Fruit fly (Drosophila melanogaster) whole organism, embryonic: Measurements from ENCODE around the gene Or9a.

Experiments
- Abd-B ChIP-seq: fragments of 200-800 bp; sonication (Bioruptor generic); optimal IDR thresholded peaks from 2 replicates; lab custom pipeline; 2018; ENCODE audit warnings: missing biosample characterization, mild to moderate bottlenecking, missing genetic modification characterization, moderate library complexity
- Antp ChIP-seq: fragments of 200-800 bp; sonication (Bioruptor generic); optimal IDR thresholded peaks from 3 replicates; lab custom pipeline; 2016; ENCODE audit warnings: missing biosample characterization, missing genetic modification characterization
- Asciz ChIP-seq: fragments of 200-800 bp; sonication (Bioruptor generic); optimal IDR thresholded peaks from 2 replicates; lab custom pipeline; 2017; ENCODE audit warnings: missing biosample characterization, mild to moderate bottlenecking, missing genetic modification characterization, missing genetic modification reagents
- CG10147 ChIP-seq: fragments of 200-800 bp; sonication (Bioruptor generic); optimal IDR thresholded peaks from 2 replicates; lab custom pipeline; 2019; ENCODE audit warnings: missing biosample characterization, mild to moderate bottlenecking, missing genetic modification characterization, moderate library complexity
- CG10321 ChIP-seq: fragments of 200-800 bp; sonication (Bioruptor generic); IDR thresholded peaks from 2 replicates; pipeline ENCODE4 v1.3.6; 2022; ENCODE audit warnings: missing biosample characterization, missing genetic modification characterization
- CG10462 ChIP-seq: fragments of 200-800 bp; sonication (Bioruptor generic); optimal IDR thresholded peaks from 2 replicates; lab custom pipeline; 2016; ENCODE audit warnings: missing biosample characterization, missing genetic modification characterization
- CG10654 ChIP-seq: fragments of 200-800 bp; sonication (Bioruptor generic); optimal IDR thresholded peaks from 2 replicates; lab custom pipeline; 2016; ENCODE audit warnings: missing biosample characterization, missing genetic modification characterization
- CG10979 ChIP-seq: fragments of 200-800 bp; sonication (Bioruptor generic); optimal IDR thresholded peaks from 2 replicates; lab custom pipeline; 2018; ENCODE audit warnings: missing biosample characterization, mild to moderate bottlenecking, missing genetic modification characterization, moderate library complexity
- CG11247 ChIP-seq: fragments of 200-800 bp; sonication (Bioruptor generic); IDR thresholded peaks from 2 replicates; pipeline ENCODE4 v1.3.6; 2022; ENCODE audit warnings: missing biosample characterization, missing genetic modification characterization
- CG12299 ChIP-seq: fragments of 200-800 bp; sonication (Bioruptor generic); optimal IDR thresholded peaks from 2 replicates; lab custom pipeline; 2018; ENCODE audit warnings: missing biosample characterization, mild to moderate bottlenecking, missing genetic modification characterization
- CG13287 ChIP-seq: fragments of 200-800 bp; sonication (Bioruptor generic); IDR thresholded peaks from 2 replicates; pipeline ENCODE4 v1.3.6; 2022; ENCODE audit warnings: missing biosample characterization, missing genetic modification characterization; ENCODE audit not compliant: partially characterized antibody
- CG14441 ChIP-seq: fragments of 200-800 bp; sonication (Bioruptor generic); IDR thresholded peaks from 2 replicates; pipeline ENCODE4 v1.3.6; 2022; ENCODE audit warnings: missing biosample characterization, missing genetic modification characterization
- CG14965 ChIP-seq: fragments of 200-800 bp; sonication (Bioruptor generic); optimal IDR thresholded peaks from 2 replicates; lab custom pipeline; 2016; ENCODE audit warnings: missing biosample characterization, missing genetic modification characterization, borderline replicate concordance
- CG16813 ChIP-seq: fragments of 200-800 bp; sonication (Bioruptor generic); IDR thresholded peaks from 3 replicates; pipeline ENCODE4 v1.3.6; 2022; ENCODE audit warnings: missing biosample characterization, missing genetic modification characterization; ENCODE audit not compliant: partially characterized antibody
- CG16863 ChIP-seq: fragments of 200-800 bp; sonication (Bioruptor generic); optimal IDR thresholded peaks from 3 replicates; lab custom pipeline; 2016; ENCODE audit warnings: missing biosample characterization, missing genetic modification characterization
- CG17912 ChIP-seq: fragments of 200-800 bp; sonication (Bioruptor generic); optimal IDR thresholded peaks from 2 replicates; lab custom pipeline; 2018; ENCODE audit warnings: missing biosample characterization, mild to moderate bottlenecking, missing genetic modification characterization
- CG18599 ChIP-seq: fragments of 200-800 bp; sonication (Bioruptor generic); optimal IDR thresholded peaks from 3 replicates; lab custom pipeline; 2017; ENCODE audit warnings: missing biosample characterization, missing genetic modification characterization, mild to moderate bottlenecking, moderate library complexity, missing genetic modification reagents
- CG2199 ChIP-seq: fragments of 200-800 bp; sonication (Bioruptor generic); IDR thresholded peaks from 3 replicates; pipeline ENCODE4 v1.3.6; 2022; ENCODE audit warnings: missing biosample characterization, missing genetic modification characterization
- CG32767 ChIP-seq: fragments of 200-800 bp; sonication (Bioruptor generic); IDR thresholded peaks from 2 replicates; pipeline ENCODE4 v1.3.6; 2022; ENCODE audit warnings: missing biosample characterization, missing genetic modification characterization
- CG4730 ChIP-seq: fragments of 200-800 bp; sonication (Bioruptor generic); IDR thresholded peaks from 2 replicates; pipeline ENCODE4 v1.3.6; 2022; ENCODE audit warnings: missing biosample characterization, missing genetic modification characterization
- CG6765 ChIP-seq: fragments of 200-800 bp; sonication (Bioruptor generic); optimal IDR thresholded peaks from 3 replicates; lab custom pipeline; 2017; ENCODE audit warnings: missing biosample characterization, mild to moderate bottlenecking, missing genetic modification characterization
- CG8290 ChIP-seq, 3 experiments: fragments of 200-800 bp; sonication (Bioruptor generic); optimal IDR thresholded peaks; 2 replicates each; lab custom pipeline; 2016 to 2019; ENCODE audit warnings: missing biosample characterization in 3 of 3, missing genetic modification characterization in 3 of 3, mild to moderate bottlenecking in 2 of 3, moderate library complexity in 1 of 3
- Chrac-16 ChIP-seq: fragments of 200-800 bp; sonication (Bioruptor generic); optimal IDR thresholded peaks from 3 replicates; lab custom pipeline; 2016; ENCODE audit warnings: missing biosample characterization, missing genetic modification characterization
- Hmr ChIP-seq: fragments of 200-800 bp; sonication (Bioruptor generic); optimal IDR thresholded peaks from 3 replicates; lab custom pipeline; 2017; ENCODE audit warnings: mild to moderate bottlenecking, missing biosample characterization, missing genetic modification reagents, missing genetic modification characterization
- Hsf ChIP-seq: fragments of 200-800 bp; sonication (Bioruptor generic); optimal IDR thresholded peaks from 3 replicates; lab custom pipeline; 2016; ENCODE audit warnings: missing biosample characterization, missing genetic modification characterization
- Mes4 ChIP-seq: fragments of 200-800 bp; sonication (Bioruptor generic); optimal IDR thresholded peaks from 2 replicates; lab custom pipeline; 2016; ENCODE audit warnings: missing biosample characterization, missing genetic modification characterization
- Sin3A ChIP-seq: fragments of >200 bp; optimal IDR thresholded peaks from 2 replicates; lab custom pipeline; 2018
- Sry-δ ChIP-seq: fragments of 200-800 bp; sonication (Bioruptor generic); optimal IDR thresholded peaks from 2 replicates; lab custom pipeline; 2016; ENCODE audit warnings: missing biosample characterization, missing genetic modification characterization
- Trl ChIP-seq, 3 experiments: fragments of >200 bp in 2 of 3; fragments of 200-800 bp in 1 of 3; sonication (Bioruptor generic) in 1 of 3; optimal IDR thresholded peaks; 2 replicates in 1 of 3; 3 replicates in 2 of 3; lab custom pipeline; 2016 to 2017; ENCODE audit warnings: missing biosample characterization in 1 of 3, missing genetic modification characterization in 1 of 3
- br ChIP-seq: fragments of >200 bp; optimal IDR thresholded peaks from 2 replicates; lab custom pipeline; 2017
- cas ChIP-seq: fragments of 200-800 bp; sonication (Bioruptor generic); IDR thresholded peaks from 2 replicates; pipeline ENCODE4 v1.3.6; 2022; ENCODE audit warnings: missing biosample characterization, missing genetic modification characterization
- chn ChIP-seq: fragments of 200-800 bp; sonication (Bioruptor generic); optimal IDR thresholded peaks from 2 replicates; lab custom pipeline; 2016; ENCODE audit warnings: missing biosample characterization, missing genetic modification characterization
- dysf ChIP-seq: fragments of 200-800 bp; sonication (Bioruptor generic); IDR thresholded peaks from 3 replicates; pipeline ENCODE4 v1.3.6; 2022; ENCODE audit warnings: missing biosample characterization, missing genetic modification characterization
- emc ChIP-seq: fragments of 200-800 bp; sonication (Bioruptor generic); optimal IDR thresholded peaks from 2 replicates; lab custom pipeline; 2016; ENCODE audit warnings: missing biosample characterization, missing genetic modification characterization
- esg ChIP-seq: fragments of 200-800 bp; sonication (Bioruptor generic); conservative IDR thresholded peaks from 2 replicates; pipeline ENCODE4 v1.3.6; 2022; ENCODE audit warnings: missing biosample characterization, missing genetic modification characterization
- fd102C ChIP-seq: fragments of 200-800 bp; sonication (Bioruptor generic); optimal IDR thresholded peaks from 2 replicates; lab custom pipeline; 2018; ENCODE audit warnings: missing biosample characterization, mild to moderate bottlenecking, missing genetic modification characterization, moderate library complexity
- gce ChIP-seq: fragments of 200-800 bp; sonication (Bioruptor generic); IDR thresholded peaks from 3 replicates; pipeline ENCODE4 v1.3.6; 2022; ENCODE audit warnings: missing biosample characterization, missing genetic modification characterization
- gsb-n ChIP-seq: fragments of 200-800 bp; sonication (Bioruptor generic); optimal IDR thresholded peaks from 3 replicates; lab custom pipeline; 2018; ENCODE audit warnings: missing biosample characterization, mild to moderate bottlenecking, missing genetic modification characterization
- her ChIP-seq: fragments of 200-800 bp; sonication (Bioruptor generic); optimal IDR thresholded peaks from 2 replicates; lab custom pipeline; 2016; ENCODE audit warnings: missing biosample characterization, missing genetic modification characterization
- hkb ChIP-seq, 2 experiments: fragments of 200-800 bp in 1 of 2; fragments of >200 bp in 1 of 2; sonication (Bioruptor generic) in 1 of 2; IDR thresholded peaks in 1 of 2; optimal IDR thresholded peaks in 1 of 2; 2 replicates each; pipeline versions ENCODE4 v1.3.6 to Lab custom; 2017 to 2022; ENCODE audit warnings: missing biosample characterization in 1 of 2, missing genetic modification characterization in 1 of 2
- inv ChIP-seq: fragments of 200-800 bp; sonication (Bioruptor generic); IDR thresholded peaks from 2 replicates; pipeline ENCODE4 v1.3.6; 2022; ENCODE audit warnings: missing biosample characterization, missing genetic modification characterization; ENCODE audit not compliant: partially characterized antibody
- jing ChIP-seq: fragments of 200-800 bp; sonication (Bioruptor generic); optimal IDR thresholded peaks from 2 replicates; lab custom pipeline; 2018; ENCODE audit warnings: missing biosample characterization, mild to moderate bottlenecking, missing genetic modification characterization
- jumu ChIP-seq: fragments of 200-800 bp; sonication (Bioruptor generic); optimal IDR thresholded peaks from 3 replicates; lab custom pipeline; 2016; ENCODE audit warnings: missing biosample characterization, missing genetic modification characterization
- lbe ChIP-seq: fragments of 200-800 bp; sonication (Bioruptor generic); optimal IDR thresholded peaks from 2 replicates; lab custom pipeline; 2016; ENCODE audit warnings: missing biosample characterization, mild to moderate bottlenecking, missing genetic modification characterization
- p53 ChIP-seq: fragments of 200-800 bp; sonication (Bioruptor generic); optimal IDR thresholded peaks from 2 replicates; lab custom pipeline; 2016; ENCODE audit warnings: missing biosample characterization, missing genetic modification characterization
- peb ChIP-seq: fragments of 200-800 bp; sonication (Bioruptor generic); IDR thresholded peaks from 2 replicates; pipeline ENCODE4 v1.3.6; 2022; ENCODE audit warnings: missing biosample characterization, missing genetic modification characterization
- sr ChIP-seq: fragments of 200-800 bp; sonication (Bioruptor generic); IDR thresholded peaks from 3 replicates; pipeline ENCODE4 v1.3.6; 2022; ENCODE audit warnings: missing biosample characterization, missing genetic modification characterization
- usp ChIP-seq: fragments of >200 bp; optimal IDR thresholded peaks from 2 replicates; lab custom pipeline; 2017; ENCODE audit warnings: missing biosample characterization, missing genetic modification characterization
- zfh2 ChIP-seq: fragments of 200-800 bp; sonication (Bioruptor generic); optimal IDR thresholded peaks from 2 replicates; lab custom pipeline; 2016; ENCODE audit warnings: missing biosample characterization, missing genetic modification characterization

The Or9a gene

dm6 chrX:10473510-10474212 is 14.2 kb upstream of the Or9a start, which contains the start of gene CG2889 (continued):
- TF ChIP-seq jing (GFP tag; lab: Kevin White, UChicago) (no peak), cas (GFP tag; lab: Robert Waterston, UW) (no peak), CG14965 (GFP tag; lab: Kevin White, UChicago) (no peak), Antp (GFP tag; lab: Kevin White, UChicago) (peak; percentile 48), lbe (GFP tag; lab: Kevin White, UChicago) (no peak), inv (GFP tag; lab: Robert Waterston, UW) (peak; percentile 53; the same call in 1 of the 2 replicates), CG16813 (GFP tag; lab: Robert Waterston, UW) (peak; percentile 62), CG11247 (GFP tag; lab: Robert Waterston, UW) (no peak), CG10462 (GFP tag; lab: Kevin White, UChicago) (no peak), Trl (optimal IDR thresholded peaks at IDR 0.05; lab: Kevin White, UChicago) (no peak), Trl (GFP tag; optimal IDR thresholded peaks at IDR 0.05; lab: Kevin White, UChicago) (no peak), Sry-δ (GFP tag; lab: Kevin White, UChicago) (peak; percentile 64), Chrac-16 (GFP tag; lab: Kevin White, UChicago) (peak; percentile 20), CG14441 (GFP tag; lab: Robert Waterston, UW) (peak; percentile 45), sr (GFP tag; lab: Robert Waterston, UW) (no peak), Hmr (no peak), jumu (GFP tag; lab: Kevin White, UChicago) (no peak), CG10147 (no peak), hkb (optimal IDR thresholded peaks at IDR 0.05; lab: Kevin White, UChicago) (no peak), hkb (GFP tag; IDR thresholded peaks at IDR 0.05; lab: Robert Waterston, UW) (no peak), esg (GFP tag; lab: Robert Waterston, UW) (0 out of 2 replicates have a peak, but pooled peaks have one; percentile 21), CG12299 (tag; lab: Kevin White, UChicago) (no peak), CG13287 (GFP tag; lab: Robert Waterston, UW) (peak; percentile 60), CG17912 (GFP tag; lab: Kevin White, UChicago) (no peak), CG4730 (GFP tag; lab: Robert Waterston, UW) (no peak), zfh2 (peak; percentile 27), CG32767 (GFP tag; lab: Robert Waterston, UW) (0 out of 2 replicates have a peak, but pooled peaks have one; percentile 27), gce (GFP tag; lab: Robert Waterston, UW) (no peak), usp (GFP tag; lab: Kevin White, UChicago) (no peak), CG10321 (peak; percentile 88), Abd-B (GFP tag; lab: Kevin White, UChicago) (no peak), CG18599 (GFP tag; lab: Kevin White, UChicago) (peak; percentile 6), Asciz (GFP tag; lab: Kevin White, UChicago) (no peak), br (lab: Kevin White, UChicago) (no peak), dysf (GFP tag; lab: Robert Waterston, UW) (no peak), CG10979 (no peak), CG16863 (GFP tag; lab: Kevin White, UChicago) (no peak), CG10654 (GFP tag; lab: Kevin White, UChicago) (no peak), p53 (no peak), her (GFP tag; lab: Kevin White, UChicago) (no peak), chn (no peak), emc (GFP tag; lab: Kevin White, UChicago) (peak; percentile 35), CG2199 (GFP tag; lab: Robert Waterston, UW) (0 out of 3 replicates have a peak, but pooled peaks have one; percentile 13), fd102C (GFP tag; lab: Kevin White, UChicago) (no peak), gsb-n (peak; percentile 30), CG8290 (GFP tag; optimal IDR thresholded peaks at IDR 0.05; lab: Kevin White, UChicago) (peak; percentile 1), CG8290 (tag; optimal IDR thresholded peaks at IDR 0.05; lab: Kevin White, UChicago) (peak in 1 of 2 experiments; percentile 56), peb (GFP tag; lab: Robert Waterston, UW) (no peak), Hsf (GFP tag; lab: Kevin White, UChicago) (no peak), Mes4 (GFP tag; lab: Kevin White, UChicago) (no peak), Sin3A (peak; percentile 63), CG6765 (GFP tag; lab: Kevin White, UChicago) (no peak)
